Fruit fly (Drosophila melanogaster): ENCODE results near the gene Msh6.
A peak's percentile ranks its signal among the peaks of the same experiment; 100 is the strongest.

Msh6 gene

dm6 chr3L:15107158-15107775, 51.1 kb downstream of the Msh6 start:
- TF ChIP-seq Snoo (tag; optimal IDR thresholded peaks at IDR 0.05) = no peak
- TF ChIP-seq Pif1B (GFP tag; optimal IDR thresholded peaks at IDR 0.05) = no peak
- no peak for TF ChIP-seq CG17806 (tag; optimal IDR thresholded peaks at IDR 0.05)
- peak; percentile 4; the same call in 2 of the 3 replicates for TF ChIP-seq CG4496 (GFP tag; IDR thresholded peaks at IDR 0.05)
- TF ChIP-seq CG13204 (GFP tag; optimal IDR thresholded peaks at IDR 0.05) = peak; percentile 96
- no peak; the same call in 2 of the 3 replicates for TF ChIP-seq fd96Ca (GFP tag; IDR thresholded peaks at IDR 0.05)
- TF ChIP-seq Pif1A (GFP tag; optimal IDR thresholded peaks at IDR 0.05) = no peak
- no peak for TF ChIP-seq CG9948 (tag; optimal IDR thresholded peaks at IDR 0.05)
- no peak; the same call in 1 of the 2 replicates for TF ChIP-seq Ets98B (GFP tag; IDR thresholded peaks at IDR 0.05)

DNA sequence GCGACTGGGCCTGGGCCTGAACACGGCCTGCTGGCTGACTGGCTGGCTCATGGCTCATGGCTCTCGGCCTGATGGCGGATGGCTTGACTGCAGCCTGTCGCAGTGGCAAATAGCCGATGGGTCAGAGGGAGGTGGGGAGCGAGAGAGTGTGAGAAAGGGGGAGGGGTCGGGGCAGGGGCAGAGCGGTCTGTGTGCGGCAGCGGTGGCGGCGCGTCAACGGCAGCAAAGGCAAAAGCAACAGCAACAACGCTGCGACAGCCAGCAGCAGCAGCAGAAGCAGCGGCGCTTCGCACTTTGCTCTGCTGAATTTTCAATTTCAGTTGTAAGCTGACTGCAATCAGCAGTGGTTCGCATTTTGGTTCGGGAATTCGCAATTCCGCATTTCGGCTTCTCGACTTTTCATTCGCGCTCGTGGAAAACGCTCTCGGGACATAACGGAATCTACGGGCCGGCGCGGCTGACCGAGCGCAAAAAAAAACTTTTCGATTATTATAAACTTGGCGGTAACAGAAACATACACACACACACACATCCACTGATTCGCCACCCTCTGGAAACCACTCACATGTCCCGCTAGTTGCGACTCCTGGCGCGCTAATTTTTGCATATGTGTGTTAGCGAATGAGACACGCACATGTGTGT, 52.7 kb downstream of the Msh6 start, which contains the start of gene CG45071:
CG45071 (plus strand) TSS at position 317 of the 642 bp plus-strand sequence.
- no peak for TF ChIP-seq CG14655 (GFP tag; optimal IDR thresholded peaks at IDR 0.05)
- TF ChIP-seq CG9948 (tag; optimal IDR thresholded peaks at IDR 0.05) = no peak
- no peak for TF ChIP-seq CG17806 (tag; optimal IDR thresholded peaks at IDR 0.05)
- no peak for TF ChIP-seq CG15710 (tag; optimal IDR thresholded peaks at IDR 0.05)
- no peak for TF ChIP-seq CG32121 (GFP tag; IDR thresholded peaks at IDR 0.05)
- TF ChIP-seq Pif1A (GFP tag; optimal IDR thresholded peaks at IDR 0.05) = no peak
- peak; percentile 100 for TF ChIP-seq CG13204 (GFP tag; optimal IDR thresholded peaks at IDR 0.05)
- TF ChIP-seq CG4496 (GFP tag; IDR thresholded peaks at IDR 0.05) = no peak
- no peak for TF ChIP-seq CG8159 (tag; optimal IDR thresholded peaks at IDR 0.05)
- TF ChIP-seq CG34367 (tag; optimal IDR thresholded peaks at IDR 0.05) = no peak
- TF ChIP-seq EcR (GFP tag; optimal IDR thresholded peaks at IDR 0.05) = peak; percentile 37
- TF ChIP-seq rn (GFP tag; IDR thresholded peaks at IDR 0.05) = no peak
- TF ChIP-seq CG8301 (tag; optimal IDR thresholded peaks at IDR 0.05) = no peak
- TF ChIP-seq D1 (tag; optimal IDR thresholded peaks at IDR 0.05) = no peak
- TF ChIP-seq Snoo (tag; optimal IDR thresholded peaks at IDR 0.05) = no peak
- TF ChIP-seq CG10348 (GFP tag; IDR thresholded peaks at IDR 0.05) = no peak
- peak; percentile 11; the same call in 1 of the 2 replicates for TF ChIP-seq Ets98B (GFP tag; IDR thresholded peaks at IDR 0.05)
- no peak for TF ChIP-seq gl (tag; optimal IDR thresholded peaks at IDR 0.05)
- peak; percentile 34; the same call in 1 of the 2 replicates for TF ChIP-seq CG12605 (GFP tag; IDR thresholded peaks at IDR 0.05)

DNA sequence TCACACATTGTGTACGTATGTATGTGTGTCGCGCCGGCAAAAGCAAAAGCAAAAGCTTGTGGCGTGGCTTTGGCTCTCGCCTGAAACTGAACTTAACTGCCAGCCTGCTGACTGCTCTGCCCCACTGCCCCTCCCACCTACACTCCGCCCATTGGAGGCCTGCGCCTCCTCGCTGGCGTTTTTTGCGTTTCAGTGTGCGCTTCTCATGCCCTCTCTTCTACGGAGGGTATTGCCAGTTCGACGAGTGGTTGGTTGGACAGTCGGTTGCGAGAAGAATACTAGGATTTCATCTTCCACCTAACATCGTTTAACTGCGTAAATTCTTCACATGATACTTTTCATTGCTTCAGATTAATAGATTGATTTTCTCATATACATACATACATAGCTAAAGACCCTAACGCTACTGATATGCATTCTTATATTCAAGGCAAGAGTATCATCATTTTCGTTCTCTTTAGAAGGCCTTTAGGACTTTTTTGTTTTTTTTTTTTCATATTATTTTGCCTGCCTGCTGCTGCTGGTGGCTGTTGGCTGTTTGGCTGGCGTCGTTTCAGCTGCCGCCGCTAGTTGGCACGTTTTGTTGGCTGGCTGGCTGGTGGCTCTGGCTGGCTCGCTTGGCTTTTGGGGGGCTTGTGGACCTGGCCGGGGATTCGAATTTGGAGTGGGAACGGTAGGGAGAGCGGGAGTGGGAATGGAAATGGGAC, 53.4 kb downstream of the Msh6 start:
- TF ChIP-seq CG34367 (tag; optimal IDR thresholded peaks at IDR 0.05) = peak; percentile 89
- TF ChIP-seq CG8301 (tag; optimal IDR thresholded peaks at IDR 0.05) = peak; percentile 90
- peak; percentile 6 for TF ChIP-seq CG13204 (GFP tag; optimal IDR thresholded peaks at IDR 0.05)
- peak; percentile 90 for TF ChIP-seq CG8159 (tag; optimal IDR thresholded peaks at IDR 0.05)
- TF ChIP-seq CG15710 (tag; optimal IDR thresholded peaks at IDR 0.05) = peak; percentile 94
- TF ChIP-seq fd96Ca (GFP tag; IDR thresholded peaks at IDR 0.05) = peak; percentile 92
- peak; percentile 73 for TF ChIP-seq gl (tag; optimal IDR thresholded peaks at IDR 0.05)
- TF ChIP-seq CG4496 (GFP tag; IDR thresholded peaks at IDR 0.05) = peak; percentile 87
- peak; percentile 87 for TF ChIP-seq CG32121 (GFP tag; IDR thresholded peaks at IDR 0.05)
- TF ChIP-seq CG14655 (GFP tag; optimal IDR thresholded peaks at IDR 0.05) = peak; percentile 88
- TF ChIP-seq Snoo (tag; optimal IDR thresholded peaks at IDR 0.05) = peak; percentile 90
- no peak for TF ChIP-seq EcR (GFP tag; optimal IDR thresholded peaks at IDR 0.05)
- TF ChIP-seq rn (GFP tag; IDR thresholded peaks at IDR 0.05) = peak; percentile 84
- peak; percentile 76 for TF ChIP-seq CG12605 (GFP tag; IDR thresholded peaks at IDR 0.05)
- peak; percentile 87 for TF ChIP-seq CG17806 (tag; optimal IDR thresholded peaks at IDR 0.05)
- peak; percentile 53 for TF ChIP-seq D1 (tag; optimal IDR thresholded peaks at IDR 0.05)
- peak; percentile 88 for TF ChIP-seq Pif1B (GFP tag; optimal IDR thresholded peaks at IDR 0.05)
- TF ChIP-seq Ets98B (GFP tag; IDR thresholded peaks at IDR 0.05) = peak; percentile 82
- no peak; the same call in 1 of the 2 replicates for TF ChIP-seq CG10348 (GFP tag; IDR thresholded peaks at IDR 0.05)
- peak; percentile 84 for TF ChIP-seq CG9948 (tag; optimal IDR thresholded peaks at IDR 0.05)
- peak; percentile 95 for TF ChIP-seq Pif1A (GFP tag; optimal IDR thresholded peaks at IDR 0.05)

Data from whole organism, pupa.